Fruit fly (Drosophila melanogaster): ENCODE measurements around the gene Had1.

The Had1 gene

dm6 chrX:16320197-16320921, 11.9 kb upstream of the Had1 start, which contains the start of gene Cyp1 (continued):
- TF ChIP-seq MTF-1 (GFP tag; optimal IDR thresholded peaks at IDR 0.05; ENCODE audit: borderline replicate concordance) (no peak), eyg (GFP tag; optimal IDR thresholded peaks at IDR 0.05) (no peak), tap (tag; optimal IDR thresholded peaks at IDR 0.05) (no peak), CG1647 (GFP tag; optimal IDR thresholded peaks at IDR 0.05) (no peak), dm (GFP tag; optimal IDR thresholded peaks at IDR 0.05) (peak; percentile 81), CG15073 (GFP tag; optimal IDR thresholded peaks at IDR 0.05) (no peak), NC2β (GFP tag; optimal IDR thresholded peaks at IDR 0.05) (peak; percentile 10), CG4707 (GFP tag; optimal IDR thresholded peaks at IDR 0.05) (no peak), CG4424 (GFP tag; optimal IDR thresholded peaks at IDR 0.05) (peak; percentile 43), Atf6 (GFP tag; IDR thresholded peaks at IDR 0.05) (no peak), repo (GFP tag; optimal IDR thresholded peaks at IDR 0.05) (peak; percentile 6), CG11504 (tag; optimal IDR thresholded peaks at IDR 0.05) (no peak), CkIIα-i1 (GFP tag; IDR thresholded peaks at IDR 0.05) (no peak), slou (GFP tag; optimal IDR thresholded peaks at IDR 0.05) (no peak), CG1602 (GFP tag; optimal IDR thresholded peaks at IDR 0.05) (peak; percentile 1), org-1 (GFP tag; optimal IDR thresholded peaks at IDR 0.05) (no peak), peb (GFP tag; IDR thresholded peaks at IDR 0.05) (no peak; the same call in 1 of the 2 replicates), sd (tag; optimal IDR thresholded peaks at IDR 0.05) (no peak), CG12236 (GFP tag; optimal IDR thresholded peaks at IDR 0.05) (no peak), br (optimal IDR thresholded peaks at IDR 0.05) (no peak), CG5245 (GFP tag; optimal IDR thresholded peaks at IDR 0.05) (no peak), CG17385 (GFP tag; optimal IDR thresholded peaks at IDR 0.05) (no peak), yki (optimal IDR thresholded peaks at IDR 0.05) (no peak), nau (GFP tag; optimal IDR thresholded peaks at IDR 0.05) (no peak), CG1832 (GFP tag; optimal IDR thresholded peaks at IDR 0.05) (no peak), tio (GFP tag; optimal IDR thresholded peaks at IDR 0.05) (no peak), CG18476 (GFP tag; optimal IDR thresholded peaks at IDR 0.05) (peak; percentile 44), zfh1 (GFP tag; IDR thresholded peaks at IDR 0.05) (peak; percentile 70; the same call in 2 of the 3 replicates), insv (GFP tag; optimal IDR thresholded peaks at IDR 0.05) (no peak), CG9437 (GFP tag; optimal IDR thresholded peaks at IDR 0.05) (no peak), Ets65A (GFP tag) (peak; percentile 37), run (tag; optimal IDR thresholded peaks at IDR 0.05) (no peak), twi (tag; optimal IDR thresholded peaks at IDR 0.05) (no peak), luna (GFP tag; optimal IDR thresholded peaks at IDR 0.05) (no peak), tup (GFP tag; optimal IDR thresholded peaks at IDR 0.05) (peak; percentile 19), H2.0 (GFP tag; IDR thresholded peaks at IDR 0.05) (peak; percentile 36; the same call in 1 of the 2 replicates), CG6813 (GFP tag; optimal IDR thresholded peaks at IDR 0.05) (no peak), CG12659 (GFP tag; optimal IDR thresholded peaks at IDR 0.05) (peak; percentile 60), CG13123 (GFP tag; optimal IDR thresholded peaks at IDR 0.05) (no peak), bab2 (GFP tag; optimal IDR thresholded peaks at IDR 0.05) (no peak), CG3726 (GFP tag; IDR thresholded peaks at IDR 0.05) (no peak), NK7.1 (GFP tag; optimal IDR thresholded peaks at IDR 0.05) (no peak), mam (GFP tag; optimal IDR thresholded peaks at IDR 0.05) (peak; percentile 18), trem (tag; optimal IDR thresholded peaks at IDR 0.05) (peak; percentile 38), Tbp (GFP tag; optimal IDR thresholded peaks at IDR 0.05) (no peak), Jarid2 (GFP tag; optimal IDR thresholded peaks at IDR 0.05) (no peak), Hsf (GFP tag; optimal IDR thresholded peaks at IDR 0.05) (no peak), CG13296 (GFP tag; optimal IDR thresholded peaks at IDR 0.05) (no peak), NfI (GFP tag; optimal IDR thresholded peaks at IDR 0.05) (peak; percentile 34), ap (GFP tag; IDR thresholded peaks at IDR 0.05) (peak; percentile 32; the same call in 1 of the 2 replicates), CG10209 (GFP tag; optimal IDR thresholded peaks at IDR 0.05) (no peak)

Data from whole organism, embryonic.